Worm (Caenorhabditis elegans): ENCODE data around the gene T25B9.4.

Gene T25B9.4

ce11 chrIV:10766071-10766470, 8.6 kb upstream of the T25B9.4 start (continued):
- TF ChIP-seq B0336.3 (GFP tag; IDR thresholded peaks at IDR 0.05) (no peak), K11D2.4 (GFP tag; IDR thresholded peaks at IDR 0.05) (no peak), ama-1 (optimal IDR thresholded peaks at IDR 0.05) (no peak), ama-1 (GFP tag; optimal IDR thresholded peaks at IDR 0.05) (no peak), nhr-179 (tag; optimal IDR thresholded peaks at IDR 0.05) (no peak), Y53F4B.3 (GFP tag; IDR thresholded peaks at IDR 0.05) (no peak), nhr-80 (tag; optimal IDR thresholded peaks at IDR 0.05) (no peak), nhr-27 (tag; optimal IDR thresholded peaks at IDR 0.05) (no peak), lin-40 (tag; optimal IDR thresholded peaks at IDR 0.05) (no peak), F23B12.7 (tag; optimal IDR thresholded peaks at IDR 0.05; ENCODE audit: insufficient read depth) (peak; percentile 37), ceh-58 (GFP tag; IDR thresholded peaks at IDR 0.05) (no peak), mxl-1 (tag; optimal IDR thresholded peaks at IDR 0.05) (no peak), C06A6.2 (GFP tag; conservative IDR thresholded peaks at IDR 0.05) (no peak), dpl-1 (GFP tag; optimal IDR thresholded peaks at IDR 0.05) (peak; percentile 31)

- TF ChIP-seq tbx-9 (tag; optimal IDR thresholded peaks at IDR 0.05; ENCODE audit: borderline replicate concordance) (no peak), mcd-1 (GFP tag; IDR thresholded peaks at IDR 0.05) (no peak), ztf-6 (GFP tag; IDR thresholded peaks at IDR 0.05) (no peak), unc-130 (GFP tag; optimal IDR thresholded peaks at IDR 0.05) (no peak), lir-1 (GFP tag; conservative IDR thresholded peaks at IDR 0.05) (no peak), ztf-3 (GFP tag; optimal IDR thresholded peaks at IDR 0.05) (no peak), ccch-3 (GFP tag; optimal IDR thresholded peaks at IDR 0.05) (no peak), lin-26 (GFP tag; IDR thresholded peaks at IDR 0.05) (no peak), F10E7.11 (tag; optimal IDR thresholded peaks at IDR 0.05) (no peak), B0019.2 (GFP tag; conservative IDR thresholded peaks at IDR 0.05) (no peak), ceh-58 (GFP tag; IDR thresholded peaks at IDR 0.05) (no peak)
These were observed 7.5 kb upstream of the T25B9.4 start, which contains the start of gene T25B9.12 for ce11 chrIV:10765053-10765452. Gene T25B9.12 (plus strand): TSS chrIV:10765353.

DNA sequence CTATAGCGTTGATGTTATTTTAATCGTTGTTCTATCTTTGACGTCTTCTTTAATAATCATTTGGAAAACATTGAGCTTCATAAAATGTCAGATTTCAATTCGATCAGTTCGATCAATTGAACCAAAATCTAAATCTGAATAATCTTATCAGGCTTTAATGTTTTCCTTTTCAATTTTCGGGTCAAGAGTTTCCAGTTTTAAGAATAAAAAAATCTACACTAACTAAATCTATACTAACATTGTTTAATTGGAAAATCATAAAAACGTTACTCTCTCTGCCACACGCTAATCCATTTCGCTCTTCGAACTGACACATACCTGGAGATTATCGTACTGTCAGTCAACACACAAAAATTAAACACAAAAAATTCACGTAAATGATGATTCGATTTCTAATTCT, 6.7 kb upstream of the T25B9.4 start, which contains the start of gene T25B9.11:
Gene T25B9.11 (plus strand): TSS at position 301 of the 400 bp plus-strand sequence.
- TF ChIP-seq Y53F4B.3 (GFP tag; IDR thresholded peaks at IDR 0.05) (no peak), efl-1 (GFP tag; optimal IDR thresholded peaks at IDR 0.05) (no peak), egl-44 (GFP tag; IDR thresholded peaks at IDR 0.05) (no peak), die-1 (tag; optimal IDR thresholded peaks at IDR 0.05) (no peak), nhr-80 (tag; optimal IDR thresholded peaks at IDR 0.05) (peak; percentile 32), snpc-1.3 (tag; optimal IDR thresholded peaks at IDR 0.05; ENCODE audit: insufficient read depth) (no peak)

ce11 chrIV:10761344-10761743, 3.8 kb upstream of the T25B9.4 start, which contains the start of gene ugt-54:
Gene ugt-54 (plus strand): TSS chrIV:10761698.
- no peak for TF ChIP-seq atf-7 (tag; optimal IDR thresholded peaks at IDR 0.05)
- TF ChIP-seq ceh-100 (GFP tag; IDR thresholded peaks at IDR 0.05): no peak
- TF ChIP-seq zim-3 (tag; optimal IDR thresholded peaks at IDR 0.05): no peak
- TF ChIP-seq F10E7.11 (tag; optimal IDR thresholded peaks at IDR 0.05): no peak
- TF ChIP-seq ztf-28 (GFP tag; IDR thresholded peaks at IDR 0.05): no peak
- peak; percentile 81 for TF ChIP-seq nhr-80 (tag; optimal IDR thresholded peaks at IDR 0.05)
- TF ChIP-seq ceh-79 (tag; optimal IDR thresholded peaks at IDR 0.05): no peak
- TF ChIP-seq snpc-1.1 (tag; optimal IDR thresholded peaks at IDR 0.05; ENCODE audit: insufficient read depth): no peak
- TF ChIP-seq mel-28 (tag; optimal IDR thresholded peaks at IDR 0.05; ENCODE audit: borderline replicate concordance): no peak
- no peak for TF ChIP-seq madf-6 (GFP tag; IDR thresholded peaks at IDR 0.05)
- peak; percentile 12 for TF ChIP-seq tlf-1 (GFP tag; optimal IDR thresholded peaks at IDR 0.05)
- no peak for TF ChIP-seq ZK185.1 (tag; optimal IDR thresholded peaks at IDR 0.05; ENCODE audit: poor library complexity, severe bottlenecking)
- TF ChIP-seq tbp1 (GFP tag; optimal IDR thresholded peaks at IDR 0.05): peak; percentile 10
- no peak for TF ChIP-seq egl-44 (GFP tag; IDR thresholded peaks at IDR 0.05)
- no peak for TF ChIP-seq sptf-2 (GFP tag; optimal IDR thresholded peaks at IDR 0.05)
- TF ChIP-seq snpc-1.3 (tag; optimal IDR thresholded peaks at IDR 0.05; ENCODE audit: insufficient read depth): no peak
- no peak for TF ChIP-seq die-1 (tag; optimal IDR thresholded peaks at IDR 0.05)
